Fruit fly (Drosophila melanogaster): ENCODE measurements around the gene CG14355.
A peak's percentile ranks its signal among the peaks of the same experiment; 100 is the strongest.

CG14355 gene

DNA sequence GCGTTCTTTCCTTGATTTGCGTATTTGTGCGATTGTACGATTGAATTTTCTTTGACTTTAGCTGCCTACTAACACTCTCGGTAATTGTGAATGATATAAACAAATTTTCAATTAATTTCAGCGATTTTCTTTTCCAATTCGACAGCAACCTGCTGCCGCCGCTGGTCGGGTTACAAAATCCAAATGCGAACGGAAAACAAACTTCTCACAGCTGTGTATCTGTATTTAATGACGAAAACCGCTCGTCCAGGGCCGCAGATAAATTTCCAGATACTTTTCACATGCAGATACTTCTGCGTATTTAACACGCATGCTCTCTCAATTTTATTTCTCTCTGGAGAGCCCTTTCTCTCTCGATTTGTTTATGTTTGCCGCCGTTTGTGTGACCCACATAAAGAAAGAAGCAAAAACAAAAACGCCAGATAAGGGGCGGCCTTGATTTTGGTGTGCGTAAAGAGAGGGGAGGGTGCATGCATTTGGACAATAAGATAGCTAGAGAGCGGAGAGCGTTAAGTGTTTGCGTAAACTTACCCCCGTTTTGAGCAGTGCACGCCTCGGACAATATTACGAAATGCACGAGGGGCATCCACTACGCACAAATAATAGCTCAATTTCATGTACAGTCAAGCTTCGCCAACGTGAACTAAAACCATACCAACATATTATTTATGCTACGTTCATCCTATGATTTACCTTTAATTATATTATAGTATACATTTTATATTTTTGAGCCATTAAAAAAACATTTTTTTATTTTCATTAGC, 43.4 kb downstream of the CG14355 start, which contains the start of gene CG12402 (continued):
- TF ChIP-seq tgo (GFP tag; IDR thresholded peaks at IDR 0.05), result peak; percentile 86
- peak; percentile 28 for TF ChIP-seq ab (GFP tag; optimal IDR thresholded peaks at IDR 0.05)
- peak; percentile 91 for TF ChIP-seq CG11504 (tag; optimal IDR thresholded peaks at IDR 0.05)
- peak; percentile 42; the same call in 1 of the 2 replicates for TF ChIP-seq unc-4 (GFP tag; IDR thresholded peaks at IDR 0.05; ENCODE audit: partially characterized antibody)
- peak; percentile 88 for TF ChIP-seq Ada2b (GFP tag; IDR thresholded peaks at IDR 0.05)
- peak; percentile 32 for TF ChIP-seq CG4617 (GFP tag; optimal IDR thresholded peaks at IDR 0.05; ENCODE audit: borderline replicate concordance)
- peak; percentile 69 to 94 for TF ChIP-seq Hr51 (GFP tag; optimal IDR thresholded peaks at IDR 0.05)
- TF ChIP-seq lov (optimal IDR thresholded peaks at IDR 0.05), result no peak
- TF ChIP-seq lov (GFP tag; IDR thresholded peaks at IDR 0.05), result peak; percentile 92; the same call in 2 of the 3 replicates
- TF ChIP-seq vfl (GFP tag; optimal IDR thresholded peaks at IDR 0.05), result peak; percentile 16
- TF ChIP-seq sim (GFP tag; IDR thresholded peaks at IDR 0.05), result peak; percentile 61; the same call in 1 of the 2 replicates
- peak; percentile 74 for TF ChIP-seq NC2β (GFP tag; optimal IDR thresholded peaks at IDR 0.05)
- TF ChIP-seq CG5180 (GFP tag; optimal IDR thresholded peaks at IDR 0.05), result peak; percentile 75
- TF ChIP-seq dmrt99B (tag; optimal IDR thresholded peaks at IDR 0.05), result peak; percentile 92
- no peak for TF ChIP-seq pfk (GFP tag; optimal IDR thresholded peaks at IDR 0.05)
- TF ChIP-seq CG1529 (GFP tag; optimal IDR thresholded peaks at IDR 0.05), result peak; percentile 68
- TF ChIP-seq dmrt11E (tag; optimal IDR thresholded peaks at IDR 0.05), result peak; percentile 73
- TF ChIP-seq dan (GFP tag; IDR thresholded peaks at IDR 0.05), result no peak
- TF ChIP-seq chinmo (GFP tag; IDR thresholded peaks at IDR 0.05; ENCODE audit: partially characterized antibody), result peak; percentile 100
- TF ChIP-seq CG33557 (GFP tag; optimal IDR thresholded peaks at IDR 0.05), result peak; percentile 45
- TF ChIP-seq D (optimal IDR thresholded peaks at IDR 0.05), result no peak
- peak; percentile 81 for TF ChIP-seq D (GFP tag; optimal IDR thresholded peaks at IDR 0.05)
- peak; percentile 91 for TF ChIP-seq CG2712 (tag; optimal IDR thresholded peaks at IDR 0.05)
- TF ChIP-seq CG12659 (GFP tag; optimal IDR thresholded peaks at IDR 0.05), result peak; percentile 79
- peak; percentile 73 to 86 for TF ChIP-seq dpn (GFP tag; optimal IDR thresholded peaks at IDR 0.05)
- TF ChIP-seq kni (GFP tag; optimal IDR thresholded peaks at IDR 0.05), result peak; percentile 98
- peak; percentile 71 for TF ChIP-seq Side (GFP tag; optimal IDR thresholded peaks at IDR 0.05)
- TF ChIP-seq ewg (GFP tag; optimal IDR thresholded peaks at IDR 0.05), result peak; percentile 74
- TF ChIP-seq emc (GFP tag; optimal IDR thresholded peaks at IDR 0.05), result no peak
- TF ChIP-seq danr (GFP tag; IDR thresholded peaks at IDR 0.05), result peak; percentile 70
- TF ChIP-seq zen (tag; optimal IDR thresholded peaks at IDR 0.05), result peak; percentile 51
- TF ChIP-seq Kr (GFP tag; optimal IDR thresholded peaks at IDR 0.05), result peak; percentile 60
- TF ChIP-seq Doc3 (GFP tag; IDR thresholded peaks at IDR 0.05; ENCODE audit: partially characterized antibody), result peak; percentile 40; the same call in 1 of the 3 replicates
- peak; percentile 44; the same call in 1 of the 3 replicates for TF ChIP-seq CG2889 (GFP tag; IDR thresholded peaks at IDR 0.05)
- TF ChIP-seq CG10959 (GFP tag; IDR thresholded peaks at IDR 0.05), result peak; percentile 61
- TF ChIP-seq CG2678 (tag; optimal IDR thresholded peaks at IDR 0.05), result peak; percentile 87
- TF ChIP-seq CG4282 (GFP tag; optimal IDR thresholded peaks at IDR 0.05), result no peak
- TF ChIP-seq gro (GFP tag; optimal IDR thresholded peaks at IDR 0.05), result peak; percentile 24
- peak; percentile 38 for TF ChIP-seq CG13123 (GFP tag; optimal IDR thresholded peaks at IDR 0.05)
- TF ChIP-seq CG4707 (GFP tag; optimal IDR thresholded peaks at IDR 0.05), result peak; percentile 71
- peak; percentile 65 for TF ChIP-seq pb (GFP tag; optimal IDR thresholded peaks at IDR 0.05)
- TF ChIP-seq lola (GFP tag; optimal IDR thresholded peaks at IDR 0.05), result peak in 1 of 3 experiments; percentile 69
- TF ChIP-seq Dek (tag; optimal IDR thresholded peaks at IDR 0.05), result peak; percentile 69
- peak; percentile 45 for TF ChIP-seq HmgD (GFP tag; optimal IDR thresholded peaks at IDR 0.05)
- 0 out of 3 replicates have a peak, but pooled peaks have one; percentile 32 for TF ChIP-seq C15 (GFP tag; IDR thresholded peaks at IDR 0.05)
- TF ChIP-seq pum (GFP tag; optimal IDR thresholded peaks at IDR 0.05), result peak; percentile 53
- peak; percentile 9 for TF ChIP-seq CG17912 (GFP tag; optimal IDR thresholded peaks at IDR 0.05)
- TF ChIP-seq Myb (GFP tag; optimal IDR thresholded peaks at IDR 0.05), result peak; percentile 24

Data from whole organism, embryonic.